Worm (Caenorhabditis elegans) whole organism, L4/young adult: ENCODE measurements around the gene H35B03.1.

ENCODE experiments used
- W03F9.2 ChIP-seq: fragments of 150-350 bp; optimal IDR thresholded peaks from 2 replicates; lab custom pipeline; 2014; ENCODE audit warnings: missing biosample characterization, missing genetic modification characterization
- dao-5 ChIP-seq: sonication (generic microtip); optimal IDR thresholded peaks from 2 replicates; lab custom pipeline; 2016; ENCODE audit warnings: missing genotype, missing genetic modification characterization, moderate library complexity, missing compliant biosample characterization
- him-1 ChIP-seq: sonication (generic microtip); optimal IDR thresholded peaks from 2 replicates; lab custom pipeline; 2016; ENCODE audit warnings: missing genotype, missing genetic modification reagents, missing genetic modification characterization, missing compliant biosample characterization

DNA sequence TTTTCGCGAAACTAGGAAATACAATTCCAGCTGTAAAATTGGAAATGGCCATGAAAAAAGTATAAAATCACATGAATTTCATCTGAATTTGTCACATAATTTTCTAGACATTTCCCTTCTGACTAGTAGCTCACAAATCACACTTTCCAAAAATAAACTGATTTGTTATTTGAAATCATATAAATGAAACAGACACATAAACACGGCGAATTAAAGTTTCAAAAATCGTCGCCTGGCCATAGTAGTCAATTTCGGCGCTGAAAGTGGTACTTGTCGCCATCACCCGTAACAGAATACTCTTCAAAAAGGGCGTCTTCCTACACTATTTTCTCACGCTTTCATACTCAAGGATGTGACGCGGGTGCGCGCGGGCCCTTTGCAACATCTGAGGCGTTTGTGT, 27.3 kb downstream of the H35B03.1 start:
- TF ChIP-seq him-1 (no peak), dao-5 (tag; lab: Kevin White, UChicago) (no peak), W03F9.2 (no peak)
